Fruit fly (Drosophila melanogaster) whole organism, embryonic: ENCODE data around the gene Fbp2.
A peak's percentile ranks its signal among the peaks of the same experiment; 100 is the strongest.

ENCODE experiments used
- Bgb ChIP-seq: fragments of 200-800 bp; sonication (Bioruptor generic); IDR thresholded peaks from 2 replicates; pipeline ENCODE4 v1.3.6; 2022; ENCODE audit warnings: missing biosample characterization, missing genetic modification characterization; ENCODE audit not compliant: partially characterized antibody
- C15 ChIP-seq: fragments of 200-800 bp; sonication (Bioruptor generic); IDR thresholded peaks from 3 replicates; pipeline ENCODE4 v1.3.6; 2022; ENCODE audit warnings: missing biosample characterization, missing genetic modification characterization
- CG10147 ChIP-seq: fragments of 200-800 bp; sonication (Bioruptor generic); optimal IDR thresholded peaks from 2 replicates; lab custom pipeline; 2019; ENCODE audit warnings: missing biosample characterization, mild to moderate bottlenecking, missing genetic modification characterization, moderate library complexity
- CG10366 ChIP-seq: fragments of 200-800 bp; sonication (Bioruptor generic); IDR thresholded peaks from 2 replicates; pipeline ENCODE4 v1.3.6; 2022; ENCODE audit warnings: missing biosample characterization, missing genetic modification characterization
- CG11504 ChIP-seq: fragments of 200-800 bp; sonication (Bioruptor generic); optimal IDR thresholded peaks from 3 replicates; lab custom pipeline; 2019; ENCODE audit warnings: missing biosample characterization, mild to moderate bottlenecking, missing genetic modification characterization, moderate library complexity
- CG12104 ChIP-seq: fragments of 200-800 bp; sonication (Bioruptor generic); optimal IDR thresholded peaks from 3 replicates; lab custom pipeline; 2016; ENCODE audit warnings: missing biosample characterization, missing genetic modification characterization
- CG12299 ChIP-seq: fragments of 200-800 bp; sonication (Bioruptor generic); optimal IDR thresholded peaks from 2 replicates; lab custom pipeline; 2018; ENCODE audit warnings: missing biosample characterization, mild to moderate bottlenecking, missing genetic modification characterization
- CG13296 ChIP-seq: fragments of 200-800 bp; sonication (Bioruptor generic); optimal IDR thresholded peaks from 3 replicates; lab custom pipeline; 2018; ENCODE audit warnings: missing biosample characterization, mild to moderate bottlenecking, missing genetic modification characterization
- CG13624 ChIP-seq: fragments of 200-800 bp; sonication (Bioruptor generic); optimal IDR thresholded peaks from 2 replicates; lab custom pipeline; 2016; ENCODE audit warnings: missing biosample characterization, missing genetic modification characterization
- CG14710 ChIP-seq: fragments of 200-800 bp; sonication (Bioruptor generic); optimal IDR thresholded peaks from 3 replicates; lab custom pipeline; 2019; ENCODE audit warnings: missing biosample characterization, mild to moderate bottlenecking, missing genetic modification characterization, moderate library complexity
- CG14965 ChIP-seq: fragments of 200-800 bp; sonication (Bioruptor generic); optimal IDR thresholded peaks from 2 replicates; lab custom pipeline; 2016; ENCODE audit warnings: missing biosample characterization, missing genetic modification characterization, borderline replicate concordance
- CG15514 ChIP-seq: fragments of 200-800 bp; sonication (Bioruptor generic); optimal IDR thresholded peaks from 3 replicates; lab custom pipeline; 2017; ENCODE audit warnings: missing biosample characterization, missing genetic modification characterization, mild to moderate bottlenecking, moderate library complexity, missing genetic modification reagents
- CG17912 ChIP-seq: fragments of 200-800 bp; sonication (Bioruptor generic); optimal IDR thresholded peaks from 2 replicates; lab custom pipeline; 2018; ENCODE audit warnings: missing biosample characterization, mild to moderate bottlenecking, missing genetic modification characterization
- CG2889 ChIP-seq: fragments of 200-800 bp; sonication (Bioruptor generic); IDR thresholded peaks from 3 replicates; pipeline ENCODE4 v1.3.6; 2022; ENCODE audit warnings: missing biosample characterization, missing genetic modification characterization
- CG32767 ChIP-seq: fragments of 200-800 bp; sonication (Bioruptor generic); IDR thresholded peaks from 2 replicates; pipeline ENCODE4 v1.3.6; 2022; ENCODE audit warnings: missing biosample characterization, missing genetic modification characterization
- CG4282 ChIP-seq: fragments of 200-800 bp; sonication (Bioruptor generic); optimal IDR thresholded peaks from 2 replicates; lab custom pipeline; 2016; ENCODE audit warnings: missing biosample characterization, missing genetic modification characterization
- CG4730 ChIP-seq: fragments of 200-800 bp; sonication (Bioruptor generic); IDR thresholded peaks from 2 replicates; pipeline ENCODE4 v1.3.6; 2022; ENCODE audit warnings: missing biosample characterization, missing genetic modification characterization
- CG4854 ChIP-seq: fragments of 200-800 bp; sonication (Bioruptor generic); optimal IDR thresholded peaks from 2 replicates; lab custom pipeline; 2016; ENCODE audit warnings: missing biosample characterization, missing genetic modification characterization, inconsistent platforms
- CG7963 ChIP-seq: fragments of 200-800 bp; sonication (Bioruptor generic); IDR thresholded peaks from 3 replicates; pipeline ENCODE4 v1.3.6; 2022; ENCODE audit warnings: missing biosample characterization, missing genetic modification characterization; ENCODE audit not compliant: partially characterized antibody
- CG8281 ChIP-seq: fragments of 200-800 bp; sonication (Bioruptor generic); optimal IDR thresholded peaks from 2 replicates; lab custom pipeline; 2018; ENCODE audit warnings: missing biosample characterization, mild to moderate bottlenecking, missing genetic modification characterization, moderate library complexity
- CG8388 ChIP-seq: fragments of 200-800 bp; sonication (Bioruptor generic); optimal IDR thresholded peaks from 2 replicates; lab custom pipeline; 2019; ENCODE audit warnings: missing biosample characterization, mild to moderate bottlenecking, missing genetic modification characterization, moderate library complexity
- CG8765 ChIP-seq: fragments of 200-800 bp; sonication (Bioruptor generic); IDR thresholded peaks from 2 replicates; pipeline ENCODE4 v1.3.6; 2022; ENCODE audit warnings: missing biosample characterization, missing genetic modification characterization
- CG9609 ChIP-seq: fragments of 200-800 bp; sonication (Bioruptor generic); optimal IDR thresholded peaks from 3 replicates; lab custom pipeline; 2016; ENCODE audit warnings: missing biosample characterization, missing genetic modification characterization
- CTCF ChIP-seq: fragments of 200-800 bp; sonication (Bioruptor generic); optimal IDR thresholded peaks from 2 replicates; lab custom pipeline; 2017; ENCODE audit warnings: missing biosample characterization, mild to moderate bottlenecking, missing genetic modification characterization, moderate library complexity
- Dp ChIP-seq: fragments of 200-800 bp; sonication (Bioruptor generic); optimal IDR thresholded peaks from 2 replicates; lab custom pipeline; 2018; ENCODE audit warnings: missing biosample characterization, mild to moderate bottlenecking, missing genetic modification characterization, moderate library complexity
- Hmx ChIP-seq: fragments of 200-800 bp; sonication (Bioruptor generic); optimal IDR thresholded peaks from 2 replicates; lab custom pipeline; 2016; ENCODE audit warnings: missing biosample characterization, missing genetic modification characterization
- Lpt ChIP-seq: fragments of >200 bp; optimal IDR thresholded peaks from 2 replicates; lab custom pipeline; 2018; ENCODE audit warnings: missing biosample characterization, missing genetic modification characterization
- Meics ChIP-seq: fragments of 200-800 bp; sonication (Bioruptor generic); optimal IDR thresholded peaks from 2 replicates; lab custom pipeline; 2017; ENCODE audit warnings: missing biosample characterization, mild to moderate bottlenecking, missing genetic modification characterization
- NfI ChIP-seq: fragments of 200-800 bp; sonication (Bioruptor generic); optimal IDR thresholded peaks from 3 replicates; lab custom pipeline; 2018; ENCODE audit warnings: missing biosample characterization, mild to moderate bottlenecking, missing genetic modification characterization, moderate library complexity
- Oaz ChIP-seq: fragments of 200-800 bp; sonication (Bioruptor generic); IDR thresholded peaks from 2 replicates; pipeline ENCODE4 v1.3.6; 2022; ENCODE audit warnings: missing biosample characterization, missing genetic modification characterization
- ab ChIP-seq: fragments of 200-800 bp; sonication (Bioruptor generic); optimal IDR thresholded peaks from 2 replicates; lab custom pipeline; 2016; ENCODE audit warnings: missing biosample characterization, missing genetic modification characterization
- ac ChIP-seq: fragments of 200-800 bp; sonication (Bioruptor generic); optimal IDR thresholded peaks from 3 replicates; lab custom pipeline; 2017; ENCODE audit warnings: missing biosample characterization, mild to moderate bottlenecking, missing genetic modification characterization
- al ChIP-seq: fragments of 200-800 bp; sonication (Bioruptor generic); IDR thresholded peaks from 2 replicates; pipeline ENCODE4 v1.3.6; 2022; ENCODE audit warnings: missing biosample characterization, missing genetic modification characterization
- amos ChIP-seq: fragments of 200-800 bp; sonication (Bioruptor generic); IDR thresholded peaks from 2 replicates; pipeline ENCODE4 v1.3.6; 2022; ENCODE audit warnings: missing biosample characterization, missing genetic modification characterization; ENCODE audit not compliant: partially characterized antibody
- ato ChIP-seq: fragments of 200-800 bp; sonication (Bioruptor generic); IDR thresholded peaks from 2 replicates; pipeline ENCODE4 v1.3.6; 2022; ENCODE audit warnings: missing biosample characterization, missing genetic modification characterization; ENCODE audit not compliant: partially characterized antibody
- bab2 ChIP-seq: fragments of 200-800 bp; sonication (Bioruptor generic); optimal IDR thresholded peaks from 2 replicates; lab custom pipeline; 2016; ENCODE audit warnings: missing biosample characterization, missing genetic modification characterization
- da ChIP-seq: fragments of 200-800 bp; sonication (Bioruptor generic); optimal IDR thresholded peaks from 2 replicates; lab custom pipeline; 2016; ENCODE audit warnings: missing biosample characterization, missing genetic modification characterization
- exex ChIP-seq: fragments of 200-800 bp; sonication (Bioruptor generic); optimal IDR thresholded peaks from 4 replicates; lab custom pipeline; 2018; ENCODE audit warnings: missing biosample characterization, mild to moderate bottlenecking, missing genetic modification characterization, moderate library complexity
- gce ChIP-seq: fragments of 200-800 bp; sonication (Bioruptor generic); IDR thresholded peaks from 3 replicates; pipeline ENCODE4 v1.3.6; 2022; ENCODE audit warnings: missing biosample characterization, missing genetic modification characterization
- grn ChIP-seq: fragments of 200-800 bp; sonication (Bioruptor generic); optimal IDR thresholded peaks from 3 replicates; lab custom pipeline; 2017; ENCODE audit warnings: missing biosample characterization, missing genetic modification characterization
- klu ChIP-seq: fragments of 200-800 bp; sonication (Bioruptor generic); IDR thresholded peaks from 2 replicates; pipeline ENCODE4 v1.3.6; 2022; ENCODE audit warnings: missing biosample characterization, missing genetic modification characterization
- mirr ChIP-seq: fragments of 200-800 bp; sonication (Bioruptor generic); optimal IDR thresholded peaks from 3 replicates; lab custom pipeline; 2018; ENCODE audit warnings: missing biosample characterization, mild to moderate bottlenecking, missing genetic modification characterization
- onecut ChIP-seq: fragments of 200-800 bp; sonication (Bioruptor generic); IDR thresholded peaks from 2 replicates; pipeline ENCODE4 v1.3.6; 2022; ENCODE audit warnings: missing biosample characterization, missing genetic modification characterization
- phol ChIP-seq: fragments of 200-800 bp; sonication (Bioruptor generic); optimal IDR thresholded peaks from 3 replicates; lab custom pipeline; 2018; ENCODE audit warnings: missing biosample characterization, mild to moderate bottlenecking, missing genetic modification characterization, moderate library complexity
- ranshi ChIP-seq: fragments of 200-800 bp; sonication (Bioruptor generic); IDR thresholded peaks from 2 replicates; pipeline ENCODE4 v1.3.6; 2022; ENCODE audit warnings: missing biosample characterization, missing genetic modification characterization
- ro ChIP-seq: fragments of 200-800 bp; sonication (Bioruptor generic); IDR thresholded peaks from 2 replicates; pipeline ENCODE4 v1.3.6; 2022; ENCODE audit warnings: missing biosample characterization, missing genetic modification characterization
- sens-2 ChIP-seq: fragments of 200-800 bp; sonication (Bioruptor generic); IDR thresholded peaks from 2 replicates; pipeline ENCODE4 v1.3.6; 2022; ENCODE audit warnings: missing biosample characterization, missing genetic modification characterization
- sob ChIP-seq: fragments of 200-800 bp; sonication (Bioruptor generic); IDR thresholded peaks from 2 replicates; pipeline ENCODE4 v1.3.6; 2022; ENCODE audit warnings: missing biosample characterization, missing genetic modification characterization
- sr ChIP-seq: fragments of 200-800 bp; sonication (Bioruptor generic); IDR thresholded peaks from 3 replicates; pipeline ENCODE4 v1.3.6; 2022; ENCODE audit warnings: missing biosample characterization, missing genetic modification characterization
- tin ChIP-seq: fragments of 200-800 bp; sonication (Bioruptor generic); optimal IDR thresholded peaks from 3 replicates; lab custom pipeline; 2016; ENCODE audit warnings: missing biosample characterization, missing genetic modification characterization
- zen ChIP-seq: fragments of 200-800 bp; sonication (Bioruptor generic); optimal IDR thresholded peaks from 3 replicates; lab custom pipeline; 2018; ENCODE audit warnings: missing biosample characterization, mild to moderate bottlenecking, missing genetic modification characterization, moderate library complexity
- zfh2 ChIP-seq: fragments of 200-800 bp; sonication (Bioruptor generic); optimal IDR thresholded peaks from 2 replicates; lab custom pipeline; 2016; ENCODE audit warnings: missing biosample characterization, missing genetic modification characterization

Fbp2 gene

DNA sequence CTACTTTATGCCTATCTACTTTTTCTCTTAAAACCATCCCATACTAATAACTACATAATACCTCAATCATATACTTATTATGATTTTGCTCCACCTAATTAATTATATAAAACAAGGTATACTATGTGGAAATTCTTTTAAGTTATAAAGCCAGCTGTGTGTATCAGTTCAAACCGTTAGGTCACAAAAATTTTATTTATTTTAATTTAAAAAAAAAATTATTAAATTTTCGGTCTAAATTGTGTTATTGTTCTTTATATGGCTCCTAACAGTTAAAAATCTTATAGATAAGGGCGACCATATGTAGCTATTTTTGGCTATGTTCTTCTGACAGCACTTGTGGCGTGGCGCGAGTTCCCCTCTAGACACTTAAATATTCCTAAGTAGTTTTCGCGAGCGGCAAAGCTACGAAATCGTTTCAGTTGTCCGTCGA is 39.3 kb upstream of the Fbp2 start, which contains the start of gene Aldh (continued):
- TF ChIP-seq Lpt (GFP tag; lab: Kevin White, UChicago) (no peak), zen (no peak), grn (no peak), da (GFP tag; lab: Kevin White, UChicago) (no peak), CG13624 (GFP tag; lab: Kevin White, UChicago) (no peak), sens-2 (GFP tag; lab: Robert Waterston, UW) (no peak), Meics (GFP tag; lab: Kevin White, UChicago) (peak; percentile 67), sob (GFP tag; lab: Robert Waterston, UW) (peak; percentile 40), phol (no peak), CG14965 (GFP tag; lab: Kevin White, UChicago) (no peak), gce (GFP tag; lab: Robert Waterston, UW) (no peak), sr (GFP tag; lab: Robert Waterston, UW) (no peak), CG10366 (GFP tag; lab: Robert Waterston, UW) (peak; percentile 40; the same call in 1 of the 2 replicates), Hmx (GFP tag; lab: Kevin White, UChicago) (no peak), CG15514 (GFP tag; lab: Kevin White, UChicago) (peak; percentile 33), exex (tag; lab: Kevin White, UChicago) (peak; percentile 71), tin (GFP tag; lab: Kevin White, UChicago) (no peak), bab2 (GFP tag; lab: Kevin White, UChicago) (no peak), onecut (GFP tag; lab: Robert Waterston, UW) (no peak), CG17912 (GFP tag; lab: Kevin White, UChicago) (no peak), ato (GFP tag; lab: Robert Waterston, UW) (no peak), CG13296 (peak; percentile 40), CG4282 (no peak), C15 (GFP tag; lab: Robert Waterston, UW) (no peak), CG7963 (GFP tag; lab: Robert Waterston, UW) (no peak), CG4854 (GFP tag; lab: Kevin White, UChicago) (no peak), ro (GFP tag; lab: Robert Waterston, UW) (no peak), mirr (GFP tag; lab: Kevin White, UChicago) (no peak), klu (no peak), Bgb (GFP tag; lab: Robert Waterston, UW) (no peak), ac (GFP tag; lab: Kevin White, UChicago) (no peak), CG11504 (no peak), ab (GFP tag; lab: Kevin White, UChicago) (no peak), NfI (GFP tag; lab: Kevin White, UChicago) (peak; percentile 18), CG12299 (tag; lab: Kevin White, UChicago) (no peak), CG2889 (GFP tag; lab: Robert Waterston, UW) (no peak), CG9609 (GFP tag; lab: Kevin White, UChicago) (no peak), CG8388 (GFP tag; lab: Kevin White, UChicago) (no peak), CG14710 (tag; lab: Kevin White, UChicago) (no peak), CG4730 (GFP tag; lab: Robert Waterston, UW) (no peak), Dp (GFP tag; lab: Kevin White, UChicago) (no peak), Oaz (GFP tag; lab: Robert Waterston, UW) (no peak), CG8281 (tag; lab: Kevin White, UChicago) (no peak), CG32767 (no peak), CG10147 (peak; percentile 49), zfh2 (GFP tag; lab: Kevin White, UChicago) (no peak), CTCF (GFP tag; lab: Kevin White, UChicago) (no peak), CG8765 (GFP tag; lab: Robert Waterston, UW) (peak; percentile 31; the same call in 1 of the 2 replicates), amos (GFP tag; lab: Robert Waterston, UW) (0 out of 2 replicates have a peak, but pooled peaks have one; percentile 13), ranshi (GFP tag; lab: Robert Waterston, UW) (no peak), al (GFP tag; lab: Robert Waterston, UW) (peak; percentile 48; the same call in 1 of the 2 replicates), CG12104 (GFP tag; lab: Kevin White, UChicago) (no peak)
